Worm (Caenorhabditis elegans): ENCODE measurements around the gene mps-4.

- TF ChIP-seq ceh-6 (GFP tag; optimal IDR thresholded peaks at IDR 0.05) (no peak), zip-5 (tag; optimal IDR thresholded peaks at IDR 0.05) (no peak), unc-86 (tag; optimal IDR thresholded peaks at IDR 0.05) (no peak), K02D7.2 (tag; optimal IDR thresholded peaks at IDR 0.05) (no peak), ref-2 (tag; optimal IDR thresholded peaks at IDR 0.05) (no peak), nhr-11 (tag; optimal IDR thresholded peaks at IDR 0.05) (no peak), pha-4 (tag; optimal IDR thresholded peaks at IDR 0.05) (no peak), lin-11 (tag; optimal IDR thresholded peaks at IDR 0.05) (no peak), ceh-22 (tag; optimal IDR thresholded peaks at IDR 0.05) (no peak), pax-1 (tag; optimal IDR thresholded peaks at IDR 0.05) (no peak), sdc-2 (tag; optimal IDR thresholded peaks at IDR 0.05) (no peak), ttx-3 (tag; optimal IDR thresholded peaks at IDR 0.05) (no peak)
Measured at ce11 chrIII:8312393-8312792, 40.8 kb upstream of the mps-4 start, which contains the start of gene F10E9.2.
